Fruit fly (Drosophila melanogaster): ENCODE results near the gene CG32071.

The CG32071 gene

dm6 chr3L:11092610-11092961 is 11.1 kb downstream of the CG32071 start:
- no peak for TF ChIP-seq CG8478 (optimal IDR thresholded peaks at IDR 0.05)
- TF ChIP-seq pan (optimal IDR thresholded peaks at IDR 0.05), result no peak
- no peak for TF ChIP-seq EcR (GFP tag; optimal IDR thresholded peaks at IDR 0.05)
- TF ChIP-seq usp (GFP tag; optimal IDR thresholded peaks at IDR 0.05), result no peak
- no peak for TF ChIP-seq Dll (optimal IDR thresholded peaks at IDR 0.05)
- no peak for TF ChIP-seq psq (optimal IDR thresholded peaks at IDR 0.05)

- TF ChIP-seq usp (GFP tag; optimal IDR thresholded peaks at IDR 0.05) (no peak), EcR (GFP tag; optimal IDR thresholded peaks at IDR 0.05) (no peak), psq (optimal IDR thresholded peaks at IDR 0.05) (no peak), CG8478 (optimal IDR thresholded peaks at IDR 0.05) (no peak), pan (optimal IDR thresholded peaks at IDR 0.05) (no peak), Dll (optimal IDR thresholded peaks at IDR 0.05) (no peak)
These were observed 11.6 kb downstream of the CG32071 start for dm6 chr3L:11091943-11092609.

dm6 chr3L:11089805-11090440 is 13.8 kb downstream of the CG32071 start:
- TF ChIP-seq EcR (GFP tag; optimal IDR thresholded peaks at IDR 0.05) (no peak), psq (optimal IDR thresholded peaks at IDR 0.05) (no peak), usp (GFP tag; optimal IDR thresholded peaks at IDR 0.05) (no peak), pan (optimal IDR thresholded peaks at IDR 0.05) (no peak), Dll (optimal IDR thresholded peaks at IDR 0.05) (no peak), CG8478 (optimal IDR thresholded peaks at IDR 0.05) (no peak)

- no peak for TF ChIP-seq psq (optimal IDR thresholded peaks at IDR 0.05)
- no peak for TF ChIP-seq Dll (optimal IDR thresholded peaks at IDR 0.05)
- no peak for TF ChIP-seq usp (GFP tag; optimal IDR thresholded peaks at IDR 0.05)
- TF ChIP-seq pan (optimal IDR thresholded peaks at IDR 0.05), result no peak
- no peak for TF ChIP-seq EcR (GFP tag; optimal IDR thresholded peaks at IDR 0.05)
- no peak for TF ChIP-seq CG8478 (optimal IDR thresholded peaks at IDR 0.05)
These were observed 17.9 kb downstream of the CG32071 start for dm6 chr3L:11085810-11086209.

- TF ChIP-seq EcR (GFP tag; optimal IDR thresholded peaks at IDR 0.05) (no peak), Dll (optimal IDR thresholded peaks at IDR 0.05) (no peak), pan (optimal IDR thresholded peaks at IDR 0.05) (no peak), CG8478 (optimal IDR thresholded peaks at IDR 0.05) (no peak), usp (GFP tag; optimal IDR thresholded peaks at IDR 0.05) (no peak), psq (optimal IDR thresholded peaks at IDR 0.05) (no peak)
These were observed 19.0 kb downstream of the CG32071 start for dm6 chr3L:11084557-11085231.

DNA sequence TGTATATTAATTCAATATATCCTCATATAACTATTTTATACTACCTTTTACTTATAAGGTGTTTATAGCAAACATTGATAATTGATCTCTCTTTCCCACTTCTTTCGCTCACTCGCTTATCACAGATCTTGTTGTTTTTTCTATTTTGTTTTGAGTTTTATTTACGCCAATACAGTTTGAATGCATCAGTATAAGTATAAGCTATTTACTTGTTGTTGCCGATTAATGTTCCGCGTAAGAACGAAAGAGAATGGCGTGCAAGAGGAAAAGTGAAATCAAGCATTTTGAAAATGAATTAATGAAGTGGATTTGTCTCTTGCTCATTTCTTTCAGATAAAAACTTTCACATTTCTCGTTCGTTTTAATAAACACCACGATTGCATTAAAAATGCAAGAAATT is 20.1 kb downstream of the CG32071 start:
- no peak for TF ChIP-seq psq (optimal IDR thresholded peaks at IDR 0.05)
- no peak for TF ChIP-seq EcR (GFP tag; optimal IDR thresholded peaks at IDR 0.05)
- TF ChIP-seq usp (GFP tag; optimal IDR thresholded peaks at IDR 0.05), result no peak
- no peak for TF ChIP-seq Dll (optimal IDR thresholded peaks at IDR 0.05)
- no peak for TF ChIP-seq pan (optimal IDR thresholded peaks at IDR 0.05)
- no peak for TF ChIP-seq CG8478 (optimal IDR thresholded peaks at IDR 0.05)

- TF ChIP-seq EcR (GFP tag; optimal IDR thresholded peaks at IDR 0.05) (no peak), Dll (optimal IDR thresholded peaks at IDR 0.05) (no peak), psq (optimal IDR thresholded peaks at IDR 0.05) (no peak), CG8478 (optimal IDR thresholded peaks at IDR 0.05) (no peak), pan (optimal IDR thresholded peaks at IDR 0.05) (no peak), usp (GFP tag; optimal IDR thresholded peaks at IDR 0.05) (no peak)
These were observed 29.4 kb downstream of the CG32071 start, which contains the start of the genes Pfdn2 and Noc1 for dm6 chr3L:11074043-11074853. Gene Pfdn2, minus strand, starts transcription at chr3L:11074388. Gene Noc1, plus strand, starts transcription at chr3L:11074769.

- TF ChIP-seq usp (GFP tag; optimal IDR thresholded peaks at IDR 0.05) (no peak), EcR (GFP tag; optimal IDR thresholded peaks at IDR 0.05) (no peak), pan (optimal IDR thresholded peaks at IDR 0.05) (no peak), psq (optimal IDR thresholded peaks at IDR 0.05) (no peak), Dll (optimal IDR thresholded peaks at IDR 0.05) (no peak), CG8478 (optimal IDR thresholded peaks at IDR 0.05) (no peak)
These were observed 32.6 kb downstream of the CG32071 start for dm6 chr3L:11071057-11071456.

- TF ChIP-seq CG8478 (optimal IDR thresholded peaks at IDR 0.05), result no peak
- TF ChIP-seq Dll (optimal IDR thresholded peaks at IDR 0.05), result no peak
These were observed 33.3 kb downstream of the CG32071 start, which contains the start of gene Mocs1 for dm6 chr3L:11070372-11070854. Gene Mocs1, plus strand, starts transcription at chr3L:11070526.

- TF ChIP-seq CG8478 (optimal IDR thresholded peaks at IDR 0.05) (no peak), pan (optimal IDR thresholded peaks at IDR 0.05) (no peak), Dll (optimal IDR thresholded peaks at IDR 0.05) (no peak), psq (optimal IDR thresholded peaks at IDR 0.05) (no peak), usp (GFP tag; optimal IDR thresholded peaks at IDR 0.05) (no peak), EcR (GFP tag; optimal IDR thresholded peaks at IDR 0.05) (no peak)
These were observed 33.9 kb downstream of the CG32071 start, which contains the start of gene CG6310 for dm6 chr3L:11069764-11070163. Gene CG6310, minus strand, starts transcription at chr3L:11069864.

- TF ChIP-seq psq (optimal IDR thresholded peaks at IDR 0.05), result no peak
- no peak for TF ChIP-seq CG8478 (optimal IDR thresholded peaks at IDR 0.05)
- no peak for TF ChIP-seq usp (GFP tag; optimal IDR thresholded peaks at IDR 0.05)
- TF ChIP-seq pan (optimal IDR thresholded peaks at IDR 0.05), result no peak
- TF ChIP-seq EcR (GFP tag; optimal IDR thresholded peaks at IDR 0.05), result no peak
- no peak for TF ChIP-seq Dll (optimal IDR thresholded peaks at IDR 0.05)
These were observed 37.8 kb downstream of the CG32071 start for dm6 chr3L:11065850-11066249.

Data from whole organism.